Fruit fly (Drosophila melanogaster) whole organism, embryonic: ENCODE data around the gene CG15199.

Experiments used
- Bgb ChIP-seq: fragments of 200-800 bp; sonication (Bioruptor generic); IDR thresholded peaks from 2 replicates; pipeline ENCODE4 v1.3.6; 2022; ENCODE audit warnings: missing biosample characterization, missing genetic modification characterization; ENCODE audit not compliant: partially characterized antibody
- CG11085 ChIP-seq: fragments of 200-800 bp; sonication (Bioruptor generic); IDR thresholded peaks from 2 replicates; pipeline ENCODE4 v1.3.6; 2022; ENCODE audit warnings: missing biosample characterization, missing genetic modification characterization
- CG11247 ChIP-seq: fragments of 200-800 bp; sonication (Bioruptor generic); IDR thresholded peaks from 2 replicates; pipeline ENCODE4 v1.3.6; 2022; ENCODE audit warnings: missing biosample characterization, missing genetic modification characterization
- CG11696 ChIP-seq: fragments of 200-800 bp; sonication (Bioruptor generic); IDR thresholded peaks from 2 replicates; pipeline ENCODE4 v1.3.6; 2022; ENCODE audit warnings: missing biosample characterization, missing genetic modification characterization
- CG12104 ChIP-seq: fragments of 200-800 bp; sonication (Bioruptor generic); optimal IDR thresholded peaks from 3 replicates; lab custom pipeline; 2016; ENCODE audit warnings: missing biosample characterization, missing genetic modification characterization
- CG12236 ChIP-seq: fragments of 200-800 bp; sonication (Bioruptor generic); optimal IDR thresholded peaks from 2 replicates; lab custom pipeline; 2016; ENCODE audit warnings: missing biosample characterization, missing genetic modification characterization
- CG13424 ChIP-seq: fragments of 200-800 bp; sonication (Bioruptor generic); optimal IDR thresholded peaks from 2 replicates; lab custom pipeline; 2019; ENCODE audit warnings: missing biosample characterization, mild to moderate bottlenecking, missing genetic modification characterization, moderate library complexity
- CG13775 ChIP-seq: fragments of 200-800 bp; sonication (Bioruptor generic); optimal IDR thresholded peaks from 3 replicates; lab custom pipeline; 2017; ENCODE audit warnings: missing biosample characterization, mild to moderate bottlenecking, missing genetic modification characterization
- CG14965 ChIP-seq: fragments of 200-800 bp; sonication (Bioruptor generic); optimal IDR thresholded peaks from 2 replicates; lab custom pipeline; 2016; ENCODE audit warnings: missing biosample characterization, missing genetic modification characterization, borderline replicate concordance
- CG1529 ChIP-seq: fragments of 200-800 bp; sonication (Bioruptor generic); optimal IDR thresholded peaks from 3 replicates; lab custom pipeline; 2018; ENCODE audit warnings: missing biosample characterization, missing genetic modification characterization
- CG1603 ChIP-seq: fragments of 200-800 bp; sonication (Bioruptor generic); optimal IDR thresholded peaks from 2 replicates; lab custom pipeline; 2019; ENCODE audit warnings: missing biosample characterization, mild to moderate bottlenecking, missing genetic modification characterization, moderate library complexity
- CG1832 ChIP-seq: fragments of 200-800 bp; sonication (Bioruptor generic); optimal IDR thresholded peaks from 2 replicates; lab custom pipeline; 2017; ENCODE audit warnings: missing biosample characterization, mild to moderate bottlenecking, missing genetic modification characterization, inconsistent platforms
- CG18599 ChIP-seq: fragments of 200-800 bp; sonication (Bioruptor generic); optimal IDR thresholded peaks from 3 replicates; lab custom pipeline; 2017; ENCODE audit warnings: missing biosample characterization, missing genetic modification characterization, mild to moderate bottlenecking, moderate library complexity, missing genetic modification reagents
- CG2678 ChIP-seq: fragments of 200-800 bp; sonication (Bioruptor generic); optimal IDR thresholded peaks from 3 replicates; lab custom pipeline; 2019; ENCODE audit warnings: missing biosample characterization, mild to moderate bottlenecking, missing genetic modification characterization, moderate library complexity
- CG3281 ChIP-seq: fragments of 200-800 bp; sonication (Bioruptor generic); optimal IDR thresholded peaks from 3 replicates; lab custom pipeline; 2017; ENCODE audit warnings: missing biosample characterization, mild to moderate bottlenecking, missing genetic modification characterization
- CG4854 ChIP-seq: fragments of 200-800 bp; sonication (Bioruptor generic); optimal IDR thresholded peaks from 2 replicates; lab custom pipeline; 2016; ENCODE audit warnings: missing biosample characterization, missing genetic modification characterization, inconsistent platforms
- CG7987 ChIP-seq: fragments of 200-800 bp; sonication (Bioruptor generic); optimal IDR thresholded peaks from 2 replicates; lab custom pipeline; 2018; ENCODE audit warnings: missing biosample characterization, mild to moderate bottlenecking, missing genetic modification characterization, moderate library complexity
- CG9817 ChIP-seq: fragments of 200-800 bp; sonication (Bioruptor generic); optimal IDR thresholded peaks from 2 replicates; lab custom pipeline; 2018; ENCODE audit warnings: missing biosample characterization, mild to moderate bottlenecking, missing genetic modification characterization, moderate library complexity
- CTCF ChIP-seq: fragments of 200-800 bp; sonication (Bioruptor generic); optimal IDR thresholded peaks from 2 replicates; lab custom pipeline; 2017; ENCODE audit warnings: missing biosample characterization, mild to moderate bottlenecking, missing genetic modification characterization, moderate library complexity
- Camta ChIP-seq: fragments of 200-800 bp; sonication (Bioruptor generic); optimal IDR thresholded peaks from 2 replicates; lab custom pipeline; 2016; ENCODE audit warnings: missing biosample characterization, missing genetic modification characterization
- Dek ChIP-seq: fragments of 200-800 bp; sonication (Bioruptor generic); optimal IDR thresholded peaks from 3 replicates; lab custom pipeline; 2019; ENCODE audit warnings: missing biosample characterization, mild to moderate bottlenecking, missing genetic modification characterization, moderate library complexity
- Dfd ChIP-seq, 2 experiments: fragments of >200 bp; optimal IDR thresholded peaks; 2 replicates each; lab custom pipeline; 2017; ENCODE audit warnings: missing biosample characterization in 2 of 2, missing genetic modification characterization in 2 of 2
- Dref ChIP-seq: fragments of 200-800 bp; sonication (Bioruptor generic); IDR thresholded peaks from 2 replicates; pipeline ENCODE4 v1.3.6; 2022; ENCODE audit warnings: missing biosample characterization, missing genetic modification characterization
- E2f2 ChIP-seq: fragments of 200-800 bp; sonication (Bioruptor generic); IDR thresholded peaks from 2 replicates; pipeline ENCODE4 v1.3.6; 2022; ENCODE audit warnings: missing biosample characterization, missing genetic modification characterization
- Elba2 ChIP-seq: fragments of 200-800 bp; sonication (Bioruptor generic); optimal IDR thresholded peaks from 3 replicates; lab custom pipeline; 2016; ENCODE audit warnings: missing biosample characterization, missing genetic modification characterization
- GATAe ChIP-seq: fragments of 200-800 bp; sonication (Bioruptor generic); conservative IDR thresholded peaks from 2 replicates; pipeline ENCODE4 v1.3.6; 2022; ENCODE audit warnings: missing biosample characterization, missing genetic modification characterization
- Gsc ChIP-seq: fragments of 200-800 bp; sonication (Bioruptor generic); IDR thresholded peaks from 2 replicates; pipeline ENCODE4 v1.3.6; 2022; ENCODE audit warnings: missing biosample characterization, missing genetic modification characterization
- Hand ChIP-seq: fragments of 200-800 bp; sonication (Bioruptor generic); optimal IDR thresholded peaks from 2 replicates; lab custom pipeline; 2017; ENCODE audit warnings: mild to moderate bottlenecking, missing biosample characterization, missing genetic modification reagents, missing genetic modification characterization
- Hr3 ChIP-seq: fragments of 200-800 bp; sonication (Bioruptor generic); optimal IDR thresholded peaks from 3 replicates; lab custom pipeline; 2016; ENCODE audit warnings: missing biosample characterization, missing genetic modification characterization
- Hr39 ChIP-seq: fragments of >200 bp; optimal IDR thresholded peaks from 2 replicates; lab custom pipeline; 2017
- MESR4 ChIP-seq: fragments of 200-800 bp; sonication (Bioruptor generic); optimal IDR thresholded peaks from 2 replicates; lab custom pipeline; 2018; ENCODE audit warnings: missing biosample characterization, mild to moderate bottlenecking, missing genetic modification characterization, moderate library complexity
- Max ChIP-seq: fragments of 200-800 bp; sonication (Bioruptor generic); optimal IDR thresholded peaks from 2 replicates; lab custom pipeline; 2016; ENCODE audit warnings: missing biosample characterization, mild to moderate bottlenecking, missing genetic modification characterization
- Nf-YB ChIP-seq: fragments of 200-800 bp; sonication (Bioruptor generic); optimal IDR thresholded peaks from 3 replicates; lab custom pipeline; 2019; ENCODE audit warnings: missing biosample characterization, mild to moderate bottlenecking, missing genetic modification characterization, moderate library complexity
- PHDP ChIP-seq: fragments of 200-800 bp; sonication (Bioruptor generic); optimal IDR thresholded peaks from 3 replicates; lab custom pipeline; 2018; ENCODE audit warnings: missing biosample characterization, mild to moderate bottlenecking, missing genetic modification characterization, moderate library complexity
- Poxn ChIP-seq: fragments of 200-800 bp; sonication (Bioruptor generic); IDR thresholded peaks from 2 replicates; pipeline ENCODE4 v1.3.6; 2022; ENCODE audit warnings: missing biosample characterization, missing genetic modification characterization
- Rx ChIP-seq: fragments of 200-800 bp; sonication (Bioruptor generic); IDR thresholded peaks from 2 replicates; pipeline ENCODE4 v1.3.6; 2022; ENCODE audit warnings: missing biosample characterization, missing genetic modification characterization
- Sox100B ChIP-seq: fragments of 200-800 bp; sonication (Bioruptor generic); optimal IDR thresholded peaks from 3 replicates; lab custom pipeline; 2018; ENCODE audit warnings: missing biosample characterization, mild to moderate bottlenecking, missing genetic modification characterization
- Sry-β ChIP-seq: fragments of 200-800 bp; sonication (Bioruptor generic); optimal IDR thresholded peaks from 2 replicates; lab custom pipeline; 2018; ENCODE audit warnings: missing biosample characterization, mild to moderate bottlenecking, missing genetic modification characterization, moderate library complexity
- Stat92E ChIP-seq, 3 experiments: fragments of >200 bp in 2 of 3; fragments of 200-800 bp in 1 of 3; sonication (Bioruptor generic) in 1 of 3; optimal IDR thresholded peaks; 2 replicates each; lab custom pipeline; 2017 to 2019; ENCODE audit warnings: missing biosample characterization in 3 of 3, missing genetic modification characterization in 3 of 3, mild to moderate bottlenecking in 1 of 3, moderate library complexity in 1 of 3
- ase ChIP-seq: fragments of 200-800 bp; sonication (Bioruptor generic); IDR thresholded peaks from 3 replicates; pipeline ENCODE4 v1.3.6; 2022; ENCODE audit warnings: missing biosample characterization, missing genetic modification characterization
- bab2 ChIP-seq: fragments of 200-800 bp; sonication (Bioruptor generic); optimal IDR thresholded peaks from 2 replicates; lab custom pipeline; 2016; ENCODE audit warnings: missing biosample characterization, missing genetic modification characterization
- croc ChIP-seq: fragments of 200-800 bp; sonication (Bioruptor generic); conservative IDR thresholded peaks from 3 replicates; pipeline ENCODE4 v1.3.6; 2022; ENCODE audit warnings: missing biosample characterization, missing genetic modification characterization
- exex ChIP-seq: fragments of 200-800 bp; sonication (Bioruptor generic); optimal IDR thresholded peaks from 4 replicates; lab custom pipeline; 2018; ENCODE audit warnings: missing biosample characterization, mild to moderate bottlenecking, missing genetic modification characterization, moderate library complexity
- gcm ChIP-seq: fragments of 200-800 bp; sonication (Bioruptor generic); optimal IDR thresholded peaks from 2 replicates; lab custom pipeline; 2019; ENCODE audit warnings: missing biosample characterization, mild to moderate bottlenecking, missing genetic modification characterization, moderate library complexity
- grn ChIP-seq: fragments of 200-800 bp; sonication (Bioruptor generic); optimal IDR thresholded peaks from 3 replicates; lab custom pipeline; 2017; ENCODE audit warnings: missing biosample characterization, missing genetic modification characterization
- gt ChIP-seq: fragments of 200-800 bp; sonication (Bioruptor generic); IDR thresholded peaks from 2 replicates; pipeline ENCODE4 v1.3.6; 2022; ENCODE audit warnings: missing biosample characterization, missing genetic modification characterization
- jing ChIP-seq: fragments of 200-800 bp; sonication (Bioruptor generic); optimal IDR thresholded peaks from 2 replicates; lab custom pipeline; 2018; ENCODE audit warnings: missing biosample characterization, mild to moderate bottlenecking, missing genetic modification characterization
- repo ChIP-seq: fragments of 200-800 bp; sonication (Bioruptor generic); optimal IDR thresholded peaks from 2 replicates; lab custom pipeline; 2016; ENCODE audit warnings: missing biosample characterization, missing genetic modification characterization
- tin ChIP-seq: fragments of 200-800 bp; sonication (Bioruptor generic); optimal IDR thresholded peaks from 3 replicates; lab custom pipeline; 2016; ENCODE audit warnings: missing biosample characterization, missing genetic modification characterization
- tup ChIP-seq: fragments of 200-800 bp; sonication (Bioruptor generic); optimal IDR thresholded peaks from 2 replicates; lab custom pipeline; 2016; ENCODE audit warnings: missing biosample characterization, mild to moderate bottlenecking, missing genetic modification characterization, moderate library complexity

CG15199 gene

dm6 chrX:11108148-11108844 is 33.3 kb downstream of the CG15199 start, which contains the start of gene Hsp60A (continued):
- TF ChIP-seq CG14965 (GFP tag; lab: Kevin White, UChicago) (no peak), Bgb (GFP tag; lab: Robert Waterston, UW) (peak; percentile 77), grn (no peak), CG11696 (GFP tag; lab: Robert Waterston, UW) (no peak), tin (peak; percentile 68), Hr3 (peak; percentile 36), ase (peak; percentile 31; the same call in 1 of the 3 replicates), E2f2 (GFP tag; lab: Robert Waterston, UW) (peak; percentile 92), Stat92E (GFP tag; optimal IDR thresholded peaks at IDR 0.05; lab: Kevin White, UChicago) (no peak), CG13775 (GFP tag; lab: Kevin White, UChicago) (peak; percentile 48), GATAe (no peak), CG18599 (GFP tag; lab: Kevin White, UChicago) (peak; percentile 47), CG1832 (GFP tag; lab: Kevin White, UChicago) (no peak), CG11247 (GFP tag; lab: Robert Waterston, UW) (0 out of 2 replicates have a peak, but pooled peaks have one; percentile 14), Dfd (GFP tag; optimal IDR thresholded peaks at IDR 0.05; lab: Kevin White, UChicago) (no peak), repo (GFP tag; lab: Kevin White, UChicago) (no peak), CG9817 (tag; lab: Kevin White, UChicago) (peak; percentile 56), Gsc (GFP tag; lab: Robert Waterston, UW) (no peak), jing (GFP tag; lab: Kevin White, UChicago) (no peak), CG11085 (GFP tag; lab: Robert Waterston, UW) (no peak), CG1529 (no peak), Hr39 (lab: Kevin White, UChicago) (no peak), MESR4 (GFP tag; lab: Kevin White, UChicago) (peak; percentile 42), Max (peak; percentile 65), Sry-β (GFP tag; lab: Kevin White, UChicago) (no peak), exex (tag; lab: Kevin White, UChicago) (peak; percentile 12), Rx (GFP tag; lab: Robert Waterston, UW) (no peak), CG12236 (no peak), CTCF (GFP tag; lab: Kevin White, UChicago) (no peak), tup (GFP tag; lab: Kevin White, UChicago) (peak; percentile 38), CG4854 (GFP tag; lab: Kevin White, UChicago) (peak; percentile 8), gt (GFP tag; lab: Robert Waterston, UW) (no peak), Dref (GFP tag; lab: Robert Waterston, UW) (peak; percentile 86), Hand (GFP tag; lab: Kevin White, UChicago) (no peak), CG1603 (tag; lab: Kevin White, UChicago) (no peak), CG13424 (tag; lab: Kevin White, UChicago) (peak; percentile 75), CG12104 (peak; percentile 26), Nf-YB (GFP tag; lab: Kevin White, UChicago) (peak; percentile 6), gcm (GFP tag; lab: Kevin White, UChicago) (no peak), Camta (GFP tag; lab: Kevin White, UChicago) (no peak), bab2 (GFP tag; lab: Kevin White, UChicago) (peak; percentile 5), CG3281 (GFP tag; lab: Kevin White, UChicago) (peak; percentile 33), Poxn (GFP tag; lab: Robert Waterston, UW) (no peak), Sox100B (no peak), PHDP (tag; lab: Kevin White, UChicago) (peak; percentile 70), CG7987 (GFP tag; lab: Kevin White, UChicago) (no peak), Elba2 (GFP tag; lab: Kevin White, UChicago) (peak; percentile 13), CG2678 (tag; lab: Kevin White, UChicago) (peak; percentile 67), Dek (tag; lab: Kevin White, UChicago) (peak; percentile 35), croc (GFP tag; lab: Robert Waterston, UW) (peak; percentile 32; the same call in 1 of the 3 replicates)
